Fruit fly (Drosophila melanogaster) Kc167 (cell line): ENCODE measurements around the gene CG4968.

ENCODE experiments used
- Sin3A ChIP-seq: fragments of >200 bp; optimal IDR thresholded peaks from 2 replicates; lab custom pipeline; 2018; ENCODE audit warnings: missing external identifiers
- h ChIP-seq: fragments of >200 bp; optimal IDR thresholded peaks from 3 replicates; lab custom pipeline; 2018; ENCODE audit warnings: missing external identifiers
- insv ChIP-seq: fragments of >200 bp; optimal IDR thresholded peaks from 3 replicates; lab custom pipeline; 2018; ENCODE audit warnings: missing external identifiers
- ttk ChIP-seq: sonication (Bioruptor generic); optimal IDR thresholded peaks from 2 replicates; lab custom pipeline; 2017; ENCODE audit warnings: missing external identifiers

- TF ChIP-seq h (lab: Kevin White, UChicago), result no peak
- no peak for TF ChIP-seq Sin3A (lab: Kevin White, UChicago)
- TF ChIP-seq insv (lab: Kevin White, UChicago), result no peak
- no peak for TF ChIP-seq ttk (lab: Kevin White, UChicago)
Measured at dm6 chr2L:10277362-10277761, 29.4 kb upstream of the CG4968 start.
